Worm (Caenorhabditis elegans): ENCODE data around the gene polq-1.

- TF ChIP-seq him-1 (tag; optimal IDR thresholded peaks at IDR 0.05) (no peak), W03F9.2 (tag; optimal IDR thresholded peaks at IDR 0.05) (no peak), dao-5 (tag; optimal IDR thresholded peaks at IDR 0.05) (no peak)
Measured at ce11 chrIII:5814799-5815198, 11.8 kb upstream of the polq-1 start, which contains the start of gene R12B2.7.
